Fruit fly (Drosophila melanogaster): Measurements from ENCODE around the gene Orc5.

Gene Orc5

DNA sequence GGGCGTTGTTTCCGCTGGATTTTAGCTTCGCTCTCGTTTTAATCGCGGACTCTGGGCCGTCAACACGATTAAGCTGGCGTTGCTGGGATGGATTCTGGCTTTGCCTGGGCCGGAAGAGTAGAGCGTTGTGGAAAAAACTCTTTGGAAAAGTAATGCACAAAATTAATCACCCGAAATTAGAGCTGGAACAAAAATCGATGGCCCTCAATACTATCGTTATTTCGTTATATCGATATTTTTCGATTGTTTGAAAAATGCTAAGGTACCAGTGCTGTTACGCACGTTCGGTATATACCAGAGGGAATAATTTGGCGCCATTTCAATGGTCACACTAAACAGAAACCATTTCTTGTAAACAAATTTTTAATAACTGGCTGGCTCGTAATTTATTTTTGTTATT, at the start of gene Orc5, which contains the start of gene Arpc1:
Orc5 (plus strand) TSS at position 298 of the 400 bp plus-strand sequence.
Arpc1 (minus strand) TSS at position 202 of the 400 bp plus-strand sequence.
- TF ChIP-seq ttk (optimal IDR thresholded peaks at IDR 0.05) (no peak), Sin3A (optimal IDR thresholded peaks at IDR 0.05) (no peak)

DNA sequence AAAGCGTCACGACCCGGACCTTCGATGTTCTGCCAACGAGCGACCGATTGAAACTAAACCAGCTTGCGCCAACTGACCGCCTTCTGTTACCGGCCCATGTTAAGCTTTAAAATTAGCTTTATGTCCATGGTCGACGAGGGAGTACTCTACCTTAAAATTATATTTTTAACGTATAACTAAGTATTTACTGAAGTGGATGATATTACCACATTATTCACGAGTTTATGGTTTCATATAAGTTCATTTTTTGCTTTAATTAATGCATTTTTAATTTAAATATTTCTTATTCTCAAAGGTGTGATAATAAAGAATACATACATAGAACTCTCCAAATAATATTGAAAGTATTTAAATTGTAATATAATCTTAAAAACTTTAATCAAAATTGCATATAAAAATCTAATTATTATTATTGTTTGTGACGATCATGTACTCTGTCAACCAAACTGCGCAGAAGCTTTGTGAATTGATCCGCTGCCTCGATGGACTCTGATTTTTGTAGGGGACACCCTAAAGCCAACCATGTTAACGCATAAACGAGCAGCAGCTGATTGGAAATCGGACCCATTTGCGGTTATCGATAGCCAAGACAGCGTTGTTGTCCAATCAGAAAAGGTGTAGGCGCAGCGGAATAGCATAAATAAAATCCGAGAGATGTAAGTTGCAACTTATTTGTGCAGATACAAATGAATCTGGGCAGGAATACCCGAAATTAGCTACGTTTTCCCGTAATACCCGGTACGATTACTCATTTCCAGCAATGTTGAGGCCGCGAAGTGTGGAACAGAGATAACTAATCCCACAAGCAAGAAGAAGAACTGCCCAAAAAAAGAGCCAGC, 49.3 kb upstream of the Orc5 start, which contains the start of the genes CG9008 and p38b:
CG9008 (minus strand) TSS at position 57 of the 839 bp plus-strand sequence.
p38b (plus strand) TSS at position 581 of the 839 bp plus-strand sequence.
- TF ChIP-seq Sin3A (optimal IDR thresholded peaks at IDR 0.05) (no peak), Myc (optimal IDR thresholded peaks at IDR 0.05) (no peak), psq (optimal IDR thresholded peaks at IDR 0.05) (no peak), insv (optimal IDR thresholded peaks at IDR 0.05) (no peak), ttk (optimal IDR thresholded peaks at IDR 0.05) (no peak), h (optimal IDR thresholded peaks at IDR 0.05) (no peak)

DNA sequence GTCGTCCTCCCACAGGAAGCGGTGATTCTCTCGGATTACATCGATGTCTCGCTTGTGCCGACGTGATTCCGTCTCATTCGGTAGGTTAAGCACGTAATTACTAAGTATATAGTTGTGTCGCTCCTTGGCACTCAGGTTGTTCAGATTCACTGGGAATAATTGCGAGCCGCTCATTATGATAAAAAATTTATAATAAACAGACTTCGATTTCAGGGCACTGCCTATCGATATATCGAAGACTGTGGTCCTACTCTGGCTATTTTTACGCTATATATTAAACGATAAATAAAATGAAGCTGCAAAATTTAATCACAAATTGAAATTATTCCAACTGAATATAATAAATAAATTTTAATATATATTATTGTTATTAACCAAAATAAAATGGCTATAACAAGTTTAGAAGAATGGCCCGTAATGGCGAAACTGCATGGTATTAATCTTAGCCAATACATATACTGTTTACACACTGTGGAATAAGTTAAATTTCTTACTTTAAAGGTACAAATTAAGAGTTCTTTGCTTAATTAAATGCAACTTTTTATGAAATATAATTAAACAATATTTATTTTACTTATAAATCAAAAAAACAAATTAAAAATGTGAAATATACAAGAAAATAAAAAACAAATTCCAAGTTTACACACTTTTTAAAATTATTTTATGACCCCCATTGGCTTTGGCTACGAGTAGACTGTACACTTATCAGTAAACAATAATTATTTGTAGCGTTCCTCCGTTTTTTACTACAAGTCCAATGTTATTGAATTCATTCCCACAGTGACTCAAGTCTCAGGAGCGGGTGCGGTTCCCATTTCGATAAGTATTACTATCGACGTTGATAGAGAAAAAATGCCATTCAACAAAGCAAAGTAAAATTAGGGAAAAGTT, 46.1 kb upstream of the Orc5 start, which contains the start of gene Eato:
Eato (plus strand) TSS at position 821 of the 891 bp plus-strand sequence.
- TF ChIP-seq Myc (optimal IDR thresholded peaks at IDR 0.05) = no peak
- TF ChIP-seq ttk (optimal IDR thresholded peaks at IDR 0.05) = no peak
- no peak for TF ChIP-seq psq (optimal IDR thresholded peaks at IDR 0.05)
- no peak for TF ChIP-seq Sin3A (optimal IDR thresholded peaks at IDR 0.05)
- TF ChIP-seq insv (optimal IDR thresholded peaks at IDR 0.05) = no peak
- no peak for TF ChIP-seq h (optimal IDR thresholded peaks at IDR 0.05)

DNA sequence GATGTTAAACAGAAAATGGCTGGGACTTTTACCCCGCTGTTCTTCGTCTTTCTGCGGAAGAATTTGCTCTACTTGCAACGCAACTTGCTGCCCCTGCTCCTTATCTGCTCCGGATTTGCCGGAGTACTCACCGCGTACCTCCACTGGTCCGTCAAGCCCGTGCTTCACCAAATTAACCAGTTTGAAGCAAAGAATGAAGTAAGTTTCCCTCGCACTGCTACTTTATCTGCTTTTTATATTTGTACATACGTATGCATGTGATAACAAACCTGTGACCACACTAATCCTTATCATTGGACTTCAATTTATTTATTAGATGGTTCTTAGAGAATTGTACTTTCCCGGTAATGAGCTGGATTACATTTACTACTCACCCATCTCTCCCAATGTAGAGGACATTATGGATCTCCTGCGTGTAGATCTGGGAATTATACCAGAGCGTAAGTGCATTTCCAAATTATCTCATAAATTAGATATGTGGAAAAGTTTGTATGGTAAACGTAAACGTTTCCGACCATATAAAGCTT, 45.4 kb upstream of the Orc5 start, which contains the start of gene CG16890:
CG16890 (minus strand) TSS at position 184 of the 527 bp plus-strand sequence.
- TF ChIP-seq psq (optimal IDR thresholded peaks at IDR 0.05) (no peak), Sin3A (optimal IDR thresholded peaks at IDR 0.05) (no peak), insv (optimal IDR thresholded peaks at IDR 0.05) (no peak), ttk (optimal IDR thresholded peaks at IDR 0.05) (no peak), Myc (optimal IDR thresholded peaks at IDR 0.05) (no peak), h (optimal IDR thresholded peaks at IDR 0.05) (no peak)

DNA sequence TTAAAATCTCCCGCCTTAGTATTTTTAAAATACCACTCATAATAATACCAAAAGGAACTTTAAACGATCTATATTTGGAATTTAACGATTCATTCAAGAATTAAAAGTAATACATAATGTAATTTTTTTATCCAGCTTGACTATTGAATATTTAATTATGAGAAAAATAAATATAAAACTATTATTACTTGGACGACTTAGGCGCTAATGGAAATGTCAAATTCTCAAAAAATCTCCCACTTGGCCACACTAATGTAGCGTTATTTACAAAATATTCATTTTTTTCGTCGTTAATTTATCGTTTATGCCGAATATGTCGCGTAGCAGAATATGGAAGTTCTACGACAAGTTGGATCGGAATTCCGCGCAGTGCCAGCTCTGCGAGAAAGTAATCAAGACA, 38.9 kb upstream of the Orc5 start, which contains the start of gene CG16863:
CG16863 (plus strand) TSS at position 245 of the 400 bp plus-strand sequence.
- TF ChIP-seq psq (optimal IDR thresholded peaks at IDR 0.05) (no peak), Myc (optimal IDR thresholded peaks at IDR 0.05) (no peak), Sin3A (optimal IDR thresholded peaks at IDR 0.05) (no peak), ttk (optimal IDR thresholded peaks at IDR 0.05) (no peak), insv (optimal IDR thresholded peaks at IDR 0.05) (no peak), h (optimal IDR thresholded peaks at IDR 0.05) (no peak)

DNA sequence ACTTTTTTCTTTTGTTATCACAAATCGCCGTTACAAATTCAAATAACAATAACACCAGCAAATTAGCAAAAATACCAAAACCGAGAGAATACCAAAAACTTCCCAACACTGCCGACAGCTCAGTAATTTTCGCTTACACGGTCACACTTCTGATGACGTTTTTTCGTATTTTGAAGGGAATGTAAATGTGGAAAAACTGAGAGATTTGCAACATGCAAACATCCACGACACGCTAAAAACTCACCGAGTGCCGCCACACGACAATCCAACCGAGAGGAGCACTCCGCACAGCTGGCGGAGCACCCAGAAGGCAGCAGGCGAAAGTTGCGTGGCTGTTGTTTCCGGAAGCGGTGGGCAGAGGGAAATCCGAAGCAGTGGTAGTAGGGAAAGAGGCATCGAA, 36.2 kb upstream of the Orc5 start, which contains the start of gene Sec71:
Sec71 (plus strand) TSS at position 117 of the 400 bp plus-strand sequence.
- TF ChIP-seq h (optimal IDR thresholded peaks at IDR 0.05) = no peak

DNA sequence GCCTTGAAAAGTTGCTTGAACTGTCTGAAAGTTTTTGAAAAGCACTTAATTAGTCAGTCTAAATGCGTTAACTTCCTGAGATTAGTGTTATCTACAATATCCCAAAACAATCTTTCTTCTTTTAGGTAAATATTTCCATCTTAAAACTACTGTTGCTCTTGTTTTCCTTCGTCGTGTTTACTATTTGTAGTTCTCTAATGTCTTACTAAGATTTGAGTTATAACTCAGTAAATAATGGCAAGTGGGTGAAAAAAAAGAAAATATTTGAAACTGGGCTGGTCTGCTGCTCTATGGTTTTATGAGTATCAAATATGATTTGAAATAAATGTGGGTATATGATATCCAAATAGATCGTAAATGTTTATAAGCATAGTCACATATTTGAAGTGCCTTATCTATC, 28.5 kb upstream of the Orc5 start:
- TF ChIP-seq psq (optimal IDR thresholded peaks at IDR 0.05) (no peak), Myc (optimal IDR thresholded peaks at IDR 0.05) (no peak), insv (optimal IDR thresholded peaks at IDR 0.05) (no peak), Sin3A (optimal IDR thresholded peaks at IDR 0.05) (no peak), ttk (optimal IDR thresholded peaks at IDR 0.05) (no peak), h (optimal IDR thresholded peaks at IDR 0.05) (no peak)

DNA sequence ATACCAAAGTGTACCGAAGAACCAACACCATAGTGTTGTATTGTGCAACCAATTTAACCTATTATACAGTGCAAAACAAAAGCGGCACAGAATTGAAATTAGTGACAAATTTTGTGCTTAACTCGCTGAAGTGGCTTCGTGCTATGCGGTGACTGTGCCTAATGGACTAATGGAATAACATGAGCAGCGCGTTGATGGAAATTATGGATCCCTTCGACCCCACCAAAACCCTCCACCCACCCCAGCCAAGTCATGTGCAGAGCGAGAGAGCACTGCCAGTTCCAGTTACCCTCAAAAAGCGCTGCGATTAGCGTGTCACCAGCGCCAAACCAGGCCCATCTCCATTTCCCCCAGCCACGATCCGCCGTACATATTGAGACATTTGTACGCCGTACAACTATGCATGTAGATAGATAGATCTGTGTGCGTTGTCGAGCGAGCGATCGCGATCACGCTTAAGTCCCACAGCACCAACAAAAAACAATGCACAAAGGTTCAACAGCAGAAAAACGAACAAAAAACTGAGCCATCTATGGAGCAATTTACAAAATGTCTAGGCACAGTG, 27.5 kb upstream of the Orc5 start:
- TF ChIP-seq h (optimal IDR thresholded peaks at IDR 0.05) = no peak
- no peak for TF ChIP-seq psq (optimal IDR thresholded peaks at IDR 0.05)
- TF ChIP-seq ttk (optimal IDR thresholded peaks at IDR 0.05) = no peak
- TF ChIP-seq Myc (optimal IDR thresholded peaks at IDR 0.05) = no peak
- no peak for TF ChIP-seq Sin3A (optimal IDR thresholded peaks at IDR 0.05)
- TF ChIP-seq insv (optimal IDR thresholded peaks at IDR 0.05) = no peak

DNA sequence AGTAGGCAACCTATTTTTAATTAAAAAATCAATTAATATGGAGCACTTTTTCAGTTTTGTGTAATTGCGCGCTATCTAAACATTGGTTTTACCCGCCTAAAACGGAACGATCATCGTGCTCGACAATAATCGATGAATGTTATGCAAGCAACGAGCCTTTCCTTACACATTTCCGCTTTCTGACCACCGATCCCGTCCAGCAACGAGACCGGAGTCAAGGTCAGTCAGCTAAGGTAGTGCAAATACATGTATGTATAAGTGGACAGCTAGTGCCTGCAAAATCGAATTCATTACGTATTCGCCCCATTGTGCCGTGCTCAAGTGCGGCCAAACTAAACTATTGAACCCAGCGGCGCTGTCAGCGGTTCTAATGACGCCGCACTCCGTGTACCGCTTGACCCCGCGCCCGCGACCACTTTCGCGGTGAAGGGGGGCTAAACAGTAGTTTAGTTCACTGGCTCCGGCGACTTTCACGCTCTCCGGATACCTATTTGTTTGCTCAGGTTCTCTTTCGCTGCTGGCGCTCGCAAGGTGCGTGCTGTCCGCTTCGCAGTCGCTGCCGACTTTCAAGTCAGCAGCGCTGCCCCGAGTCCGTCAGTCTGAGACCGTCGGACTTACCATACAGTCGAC, 26.5 kb upstream of the Orc5 start, which contains the start of gene CAH1:
CAH1 (plus strand) TSS at position 595 of the 630 bp plus-strand sequence.
- TF ChIP-seq insv (optimal IDR thresholded peaks at IDR 0.05) (no peak), Myc (optimal IDR thresholded peaks at IDR 0.05) (no peak), h (optimal IDR thresholded peaks at IDR 0.05) (no peak), Sin3A (optimal IDR thresholded peaks at IDR 0.05) (no peak), ttk (optimal IDR thresholded peaks at IDR 0.05) (no peak), psq (optimal IDR thresholded peaks at IDR 0.05) (no peak)

DNA sequence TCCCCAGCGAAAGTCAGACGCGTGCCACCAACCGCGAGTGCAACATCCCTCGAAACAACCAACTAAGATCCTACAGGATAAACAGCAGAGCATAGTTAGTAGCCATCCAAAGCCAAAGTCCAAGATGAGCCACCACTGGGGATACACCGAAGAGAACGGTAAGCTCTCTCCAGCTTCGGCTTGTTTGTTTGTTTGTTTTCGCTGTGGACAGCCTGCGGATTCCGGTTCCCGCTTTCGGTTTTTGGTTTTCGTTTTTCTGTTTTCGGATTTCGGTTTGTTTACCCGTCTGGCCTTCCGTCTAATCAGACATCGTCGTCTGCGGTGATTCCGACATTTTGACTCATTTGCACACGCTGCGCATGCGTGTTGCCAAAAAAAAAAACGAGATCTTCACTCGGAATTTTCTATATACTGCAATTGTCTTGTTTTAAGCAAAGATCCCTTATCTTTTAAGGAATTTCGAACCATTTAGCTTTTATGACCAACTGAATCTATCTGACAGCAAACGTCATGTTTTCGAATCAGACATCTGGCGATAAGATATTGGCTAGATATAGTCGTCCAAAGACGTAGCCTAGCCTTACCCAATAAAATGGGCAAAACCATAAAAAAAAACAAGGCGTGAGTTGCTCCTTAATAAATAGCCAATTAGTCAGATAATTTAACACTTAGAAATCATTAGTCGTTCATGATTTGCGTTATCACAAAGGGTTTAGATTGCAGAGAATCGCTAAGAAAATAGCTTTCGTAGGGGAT, 25.7 kb upstream of the Orc5 start:
- TF ChIP-seq ttk (optimal IDR thresholded peaks at IDR 0.05) = no peak
- no peak for TF ChIP-seq psq (optimal IDR thresholded peaks at IDR 0.05)
- no peak for TF ChIP-seq h (optimal IDR thresholded peaks at IDR 0.05)
- TF ChIP-seq Myc (optimal IDR thresholded peaks at IDR 0.05) = no peak
- TF ChIP-seq insv (optimal IDR thresholded peaks at IDR 0.05) = no peak
- TF ChIP-seq Sin3A (optimal IDR thresholded peaks at IDR 0.05) = no peak

All from Kc167 (cell line).